Fruit fly (Drosophila melanogaster) whole organism, embryonic: ENCODE results near the gene CG10353.

Experiments
- Aef1 ChIP-seq: fragments of 200-800 bp; sonication (Bioruptor generic); IDR thresholded peaks from 3 replicates; pipeline ENCODE4 v1.3.6; 2022; ENCODE audit warnings: missing biosample characterization, missing genetic modification characterization
- BEAF-32 ChIP-seq: fragments of 200-800 bp; sonication (Bioruptor generic); optimal IDR thresholded peaks from 3 replicates; lab custom pipeline; 2017; ENCODE audit warnings: missing biosample characterization, missing genetic modification characterization, mild to moderate bottlenecking, moderate library complexity, missing genetic modification reagents
- CG10543 ChIP-seq: fragments of 200-800 bp; sonication (Bioruptor generic); optimal IDR thresholded peaks from 3 replicates; lab custom pipeline; 2017; ENCODE audit warnings: missing biosample characterization, mild to moderate bottlenecking, missing genetic modification characterization, moderate library complexity
- CG12299 ChIP-seq: fragments of 200-800 bp; sonication (Bioruptor generic); optimal IDR thresholded peaks from 2 replicates; lab custom pipeline; 2018; ENCODE audit warnings: missing biosample characterization, mild to moderate bottlenecking, missing genetic modification characterization
- CG15514 ChIP-seq: fragments of 200-800 bp; sonication (Bioruptor generic); optimal IDR thresholded peaks from 3 replicates; lab custom pipeline; 2017; ENCODE audit warnings: missing biosample characterization, missing genetic modification characterization, mild to moderate bottlenecking, moderate library complexity, missing genetic modification reagents
- CG15601 ChIP-seq: fragments of 200-800 bp; sonication (Bioruptor generic); optimal IDR thresholded peaks from 3 replicates; lab custom pipeline; 2019; ENCODE audit warnings: missing biosample characterization, mild to moderate bottlenecking, missing genetic modification characterization, moderate library complexity
- CG17385 ChIP-seq: fragments of 200-800 bp; sonication (Bioruptor generic); optimal IDR thresholded peaks from 3 replicates; lab custom pipeline; 2018; ENCODE audit warnings: missing biosample characterization, mild to moderate bottlenecking, missing genetic modification characterization
- CG18619 ChIP-seq: fragments of 200-800 bp; sonication (Bioruptor generic); optimal IDR thresholded peaks from 3 replicates; lab custom pipeline; 2017; ENCODE audit warnings: missing biosample characterization, mild to moderate bottlenecking, missing genetic modification characterization
- CG2678 ChIP-seq: fragments of 200-800 bp; sonication (Bioruptor generic); optimal IDR thresholded peaks from 3 replicates; lab custom pipeline; 2019; ENCODE audit warnings: missing biosample characterization, mild to moderate bottlenecking, missing genetic modification characterization, moderate library complexity
- CG30431 ChIP-seq: fragments of 200-800 bp; sonication (Bioruptor generic); optimal IDR thresholded peaks from 2 replicates; lab custom pipeline; 2017; ENCODE audit warnings: missing biosample characterization, missing genetic modification characterization
- CG31224 ChIP-seq: fragments of 200-800 bp; sonication (Bioruptor generic); IDR thresholded peaks from 2 replicates; pipeline ENCODE4 v1.3.6; 2022; ENCODE audit warnings: missing biosample characterization, missing genetic modification characterization
- CG33213 ChIP-seq: fragments of 200-800 bp; sonication (Bioruptor generic); optimal IDR thresholded peaks from 3 replicates; lab custom pipeline; 2016; ENCODE audit warnings: missing biosample characterization, missing genetic modification characterization
- CG6254 ChIP-seq: fragments of 200-800 bp; sonication (Bioruptor generic); optimal IDR thresholded peaks from 3 replicates; lab custom pipeline; 2017; ENCODE audit warnings: mild to moderate bottlenecking, missing biosample characterization, missing genetic modification reagents, missing genetic modification characterization
- CG6689 ChIP-seq: fragments of 200-800 bp; sonication (Bioruptor generic); IDR thresholded peaks from 2 replicates; pipeline ENCODE4 v1.3.6; 2022; ENCODE audit warnings: missing biosample characterization, missing genetic modification characterization
- CG8359 ChIP-seq: fragments of 200-800 bp; sonication (Bioruptor generic); optimal IDR thresholded peaks from 2 replicates; lab custom pipeline; 2017; ENCODE audit warnings: missing biosample characterization, mild to moderate bottlenecking, missing genetic modification characterization, borderline replicate concordance
- CG8924 ChIP-seq: fragments of 200-800 bp; optimal IDR thresholded peaks from 3 replicates; lab custom pipeline; 2019; ENCODE audit warnings: missing biosample characterization, mild to moderate bottlenecking, missing genetic modification characterization, moderate library complexity
- CG9215 ChIP-seq: fragments of 200-800 bp; sonication (Bioruptor generic); IDR thresholded peaks from 2 replicates; pipeline ENCODE4 v1.3.6; 2022; ENCODE audit warnings: missing biosample characterization, missing genetic modification characterization
- CG9437 ChIP-seq: fragments of 200-800 bp; sonication (Bioruptor generic); optimal IDR thresholded peaks from 2 replicates; lab custom pipeline; 2018; ENCODE audit warnings: missing biosample characterization, mild to moderate bottlenecking, missing genetic modification characterization
- Dad ChIP-seq: fragments of 200-800 bp; sonication (Bioruptor generic); optimal IDR thresholded peaks from 3 replicates; lab custom pipeline; 2016; ENCODE audit warnings: missing biosample characterization, missing genetic modification characterization
- Dll ChIP-seq: fragments of 200-800 bp; sonication (Bioruptor generic); IDR thresholded peaks from 4 replicates; pipeline ENCODE4 v1.3.6; 2022; ENCODE audit warnings: missing biosample characterization, missing genetic modification characterization; ENCODE audit not compliant: partially characterized antibody
- Fer3 ChIP-seq: fragments of 200-800 bp; sonication (Bioruptor generic); optimal IDR thresholded peaks from 2 replicates; lab custom pipeline; 2018; ENCODE audit warnings: missing biosample characterization, mild to moderate bottlenecking, missing genetic modification characterization, moderate library complexity
- Hr78 ChIP-seq, 2 experiments: fragments of 200-800 bp in 1 of 2; fragments of >200 bp in 1 of 2; sonication (Bioruptor generic) in 1 of 2; optimal IDR thresholded peaks; 2 replicates each; lab custom pipeline; 2017 to 2019; ENCODE audit warnings: missing biosample characterization in 2 of 2, missing genetic modification characterization in 2 of 2, mild to moderate bottlenecking in 1 of 2, moderate library complexity in 1 of 2
- MBD-R2 ChIP-seq: fragments of 200-800 bp; sonication (Bioruptor generic); IDR thresholded peaks from 2 replicates; pipeline ENCODE4 v1.3.6; 2022; ENCODE audit warnings: missing biosample characterization, missing genetic modification characterization
- Mad ChIP-seq: fragments of 200-800 bp; sonication (Bioruptor generic); optimal IDR thresholded peaks from 2 replicates; lab custom pipeline; 2016; ENCODE audit warnings: missing biosample characterization, missing genetic modification characterization
- Med ChIP-seq: fragments of 200-800 bp; sonication (Bioruptor generic); peaks from one replicate; lab custom pipeline; 2016; ENCODE audit warnings: missing biosample characterization, missing genetic modification characterization, mild to moderate bottlenecking, inconsistent platforms, moderate library complexity
- Optix ChIP-seq: fragments of 200-800 bp; sonication (Bioruptor generic); IDR thresholded peaks from 3 replicates; pipeline ENCODE4 v1.3.6; 2022; ENCODE audit warnings: missing biosample characterization, missing genetic modification characterization
- PHDP ChIP-seq: fragments of 200-800 bp; sonication (Bioruptor generic); optimal IDR thresholded peaks from 3 replicates; lab custom pipeline; 2018; ENCODE audit warnings: missing biosample characterization, mild to moderate bottlenecking, missing genetic modification characterization, moderate library complexity
- Stat92E ChIP-seq, 3 experiments: fragments of >200 bp in 2 of 3; fragments of 200-800 bp in 1 of 3; sonication (Bioruptor generic) in 1 of 3; optimal IDR thresholded peaks; 2 replicates each; lab custom pipeline; 2017 to 2019; ENCODE audit warnings: missing biosample characterization in 3 of 3, missing genetic modification characterization in 3 of 3, mild to moderate bottlenecking in 1 of 3, moderate library complexity in 1 of 3
- ab ChIP-seq: fragments of 200-800 bp; sonication (Bioruptor generic); optimal IDR thresholded peaks from 2 replicates; lab custom pipeline; 2016; ENCODE audit warnings: missing biosample characterization, missing genetic modification characterization
- ac ChIP-seq: fragments of 200-800 bp; sonication (Bioruptor generic); optimal IDR thresholded peaks from 3 replicates; lab custom pipeline; 2017; ENCODE audit warnings: missing biosample characterization, mild to moderate bottlenecking, missing genetic modification characterization
- chinmo ChIP-seq: fragments of 200-800 bp; sonication (Bioruptor generic); IDR thresholded peaks from 4 replicates; pipeline ENCODE4 v1.3.6; 2022; ENCODE audit warnings: missing biosample characterization, missing genetic modification characterization; ENCODE audit not compliant: partially characterized antibody
- crc ChIP-seq: fragments of 200-800 bp; sonication (Bioruptor generic); optimal IDR thresholded peaks from 2 replicates; lab custom pipeline; 2016; ENCODE audit warnings: missing biosample characterization, missing genetic modification characterization
- dmrt11E ChIP-seq: fragments of 200-800 bp; sonication (Bioruptor generic); optimal IDR thresholded peaks from 3 replicates; lab custom pipeline; 2018; ENCODE audit warnings: missing biosample characterization, mild to moderate bottlenecking, missing genetic modification characterization, moderate library complexity
- ems ChIP-seq: fragments of 200-800 bp; sonication (Bioruptor generic); optimal IDR thresholded peaks from 3 replicates; lab custom pipeline; 2016; ENCODE audit warnings: missing biosample characterization, missing genetic modification characterization
- en ChIP-seq: fragments of 200-800 bp; sonication (Bioruptor generic); optimal IDR thresholded peaks from 2 replicates; lab custom pipeline; 2016; ENCODE audit warnings: missing biosample characterization, missing genetic modification characterization
- fd102C ChIP-seq: fragments of 200-800 bp; sonication (Bioruptor generic); optimal IDR thresholded peaks from 2 replicates; lab custom pipeline; 2018; ENCODE audit warnings: missing biosample characterization, mild to moderate bottlenecking, missing genetic modification characterization, moderate library complexity
- ftz-f1 ChIP-seq: fragments of 200-800 bp; sonication (Bioruptor generic); optimal IDR thresholded peaks from 2 replicates; lab custom pipeline; 2016; ENCODE audit warnings: missing biosample characterization, missing genetic modification characterization
- hb ChIP-seq: fragments of 200-800 bp; sonication (Bioruptor generic); IDR thresholded peaks from 3 replicates; pipeline ENCODE4 v1.3.6; 2022; ENCODE audit warnings: missing biosample characterization, missing genetic modification characterization; ENCODE audit not compliant: partially characterized antibody
- kni ChIP-seq: fragments of 200-800 bp; sonication (Bioruptor generic); optimal IDR thresholded peaks from 3 replicates; lab custom pipeline; 2017; ENCODE audit warnings: mild to moderate bottlenecking, missing biosample characterization, missing genetic modification reagents, missing genetic modification characterization
- knrl ChIP-seq: fragments of 200-800 bp; sonication (Bioruptor generic); IDR thresholded peaks from 3 replicates; pipeline ENCODE4 v1.3.6; 2022; ENCODE audit warnings: missing biosample characterization, missing genetic modification characterization; ENCODE audit not compliant: partially characterized antibody
- mam ChIP-seq: fragments of 200-800 bp; sonication (Bioruptor generic); optimal IDR thresholded peaks from 3 replicates; lab custom pipeline; 2016; ENCODE audit warnings: missing biosample characterization, missing genetic modification characterization
- mirr ChIP-seq: fragments of 200-800 bp; sonication (Bioruptor generic); optimal IDR thresholded peaks from 3 replicates; lab custom pipeline; 2018; ENCODE audit warnings: missing biosample characterization, mild to moderate bottlenecking, missing genetic modification characterization
- pfk ChIP-seq: fragments of 200-800 bp; sonication (Bioruptor generic); optimal IDR thresholded peaks from 2 replicates; lab custom pipeline; 2018; ENCODE audit warnings: missing biosample characterization, mild to moderate bottlenecking, missing genetic modification characterization, moderate library complexity
- row ChIP-seq: fragments of 200-800 bp; sonication (Bioruptor generic); IDR thresholded peaks from 3 replicates; pipeline ENCODE4 v1.3.6; 2022; ENCODE audit warnings: missing biosample characterization, missing genetic modification characterization
- sens-2 ChIP-seq: fragments of 200-800 bp; sonication (Bioruptor generic); IDR thresholded peaks from 2 replicates; pipeline ENCODE4 v1.3.6; 2022; ENCODE audit warnings: missing biosample characterization, missing genetic modification characterization
- sisA ChIP-seq: fragments of 200-800 bp; sonication (Bioruptor generic); IDR thresholded peaks from 2 replicates; pipeline ENCODE4 v1.3.6; 2022; ENCODE audit warnings: missing biosample characterization, missing genetic modification characterization
- ttk ChIP-seq: fragments of 200-800 bp; sonication (Bioruptor generic); IDR thresholded peaks from 2 replicates; pipeline ENCODE4 v2.1.2; 2022; ENCODE audit warnings: missing biosample characterization, missing genetic modification characterization
- usp ChIP-seq: fragments of >200 bp; optimal IDR thresholded peaks from 2 replicates; lab custom pipeline; 2017; ENCODE audit warnings: missing biosample characterization, missing genetic modification characterization
- wor ChIP-seq: fragments of 200-800 bp; sonication (Bioruptor generic); IDR thresholded peaks from 2 replicates; pipeline ENCODE4 v1.3.6; 2022; ENCODE audit warnings: missing biosample characterization, missing genetic modification characterization
- z ChIP-seq: fragments of 200-800 bp; sonication (Bioruptor generic); IDR thresholded peaks from 3 replicates; pipeline ENCODE4 v1.3.6; 2022; ENCODE audit warnings: missing biosample characterization, missing genetic modification characterization

Gene CG10353

DNA sequence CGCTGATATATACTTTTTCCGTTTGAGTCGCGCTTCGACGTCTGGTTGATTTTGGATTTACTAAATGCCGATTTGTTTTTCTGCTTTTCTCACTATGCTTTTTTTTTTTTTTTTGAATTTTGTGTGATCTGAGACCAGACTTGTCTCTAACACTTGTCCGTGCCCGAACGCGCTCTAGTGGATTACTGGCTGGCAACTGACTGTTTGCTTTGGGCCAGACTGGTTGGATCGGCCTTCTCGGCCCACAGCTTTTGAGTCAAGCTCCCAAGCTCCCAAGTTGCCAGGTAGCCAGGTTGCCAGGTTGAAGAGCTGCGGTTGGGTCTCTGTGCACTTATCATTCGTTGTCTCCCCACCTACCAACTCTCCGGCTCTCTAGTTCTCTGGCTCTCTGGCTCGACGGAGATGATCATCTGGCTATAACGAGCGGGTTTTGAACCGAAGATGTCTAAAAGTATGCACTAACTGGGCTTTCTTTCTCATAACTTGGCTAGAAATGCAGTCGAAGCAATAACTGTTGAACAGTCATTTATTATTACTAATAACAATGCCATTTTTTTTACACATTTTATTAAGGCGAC, 30.2 kb upstream of the CG10353 start, which contains the start of gene pot (continued):
- TF ChIP-seq CG30431 (GFP tag; lab: Kevin White, UChicago): no peak
- TF ChIP-seq ftz-f1 (GFP tag; lab: Kevin White, UChicago): no peak
- TF ChIP-seq en (GFP tag; lab: Kevin White, UChicago): no peak
- no peak for TF ChIP-seq mirr
- TF ChIP-seq ab (GFP tag; lab: Kevin White, UChicago): no peak
- no peak for TF ChIP-seq hb (GFP tag; lab: Robert Waterston, UW)
- TF ChIP-seq row: peak; percentile 22; the same call in 1 of the 3 replicates
- no peak for TF ChIP-seq CG2678 (tag; lab: Kevin White, UChicago)
- no peak for TF ChIP-seq CG33213 (GFP tag; lab: Kevin White, UChicago)
- TF ChIP-seq CG8359: no peak
- peak; percentile 55 for TF ChIP-seq Med (GFP tag; lab: Kevin White, UChicago)
- no peak for TF ChIP-seq sens-2 (GFP tag; lab: Robert Waterston, UW)
- TF ChIP-seq CG6254 (GFP tag; lab: Kevin White, UChicago): no peak
- TF ChIP-seq CG31224 (GFP tag; lab: Robert Waterston, UW): no peak
- no peak for TF ChIP-seq CG6689
- TF ChIP-seq ttk (GFP tag; lab: Robert Waterston, UW): no peak
- no peak for TF ChIP-seq CG12299 (tag; lab: Kevin White, UChicago)
- TF ChIP-seq CG8924 (tag; lab: Kevin White, UChicago): no peak
- no peak for TF ChIP-seq Dll (GFP tag; lab: Robert Waterston, UW)
- TF ChIP-seq pfk (GFP tag; lab: Kevin White, UChicago): no peak
- no peak for TF ChIP-seq CG15514 (GFP tag; lab: Kevin White, UChicago)
- TF ChIP-seq CG10543 (GFP tag; lab: Kevin White, UChicago): peak; percentile 8
- TF ChIP-seq fd102C (GFP tag; lab: Kevin White, UChicago): no peak
- TF ChIP-seq dmrt11E: no peak
- no peak for TF ChIP-seq CG9437
- TF ChIP-seq z (GFP tag; lab: Robert Waterston, UW): 0 out of 3 replicates have a peak, but pooled peaks have one; percentile 18
- no peak for TF ChIP-seq Aef1
- no peak for TF ChIP-seq Optix (GFP tag; lab: Robert Waterston, UW)
- TF ChIP-seq chinmo (GFP tag; lab: Robert Waterston, UW): peak; percentile 71; the same call in 2 of the 4 replicates
- no peak for TF ChIP-seq MBD-R2 (GFP tag; lab: Robert Waterston, UW)
- no peak for TF ChIP-seq CG9215 (GFP tag; lab: Robert Waterston, UW)
- no peak for TF ChIP-seq CG18619 (GFP tag; lab: Kevin White, UChicago)
- TF ChIP-seq kni (GFP tag; lab: Kevin White, UChicago): no peak
- no peak for TF ChIP-seq CG15601 (tag; lab: Kevin White, UChicago)
- TF ChIP-seq crc (GFP tag; lab: Kevin White, UChicago): no peak
- TF ChIP-seq sisA (GFP tag; lab: Robert Waterston, UW): no peak
- no peak for TF ChIP-seq Stat92E (GFP tag; optimal IDR thresholded peaks at IDR 0.05; lab: Kevin White, UChicago)
- no peak for TF ChIP-seq Dad (GFP tag; lab: Kevin White, UChicago)
- TF ChIP-seq Hr78 (GFP tag; optimal IDR thresholded peaks at IDR 0.05; lab: Kevin White, UChicago): no peak
- TF ChIP-seq knrl: no peak
- TF ChIP-seq CG17385 (GFP tag; lab: Kevin White, UChicago): no peak
- TF ChIP-seq ems (GFP tag; lab: Kevin White, UChicago): no peak
- TF ChIP-seq wor: no peak
- no peak for TF ChIP-seq usp (GFP tag; lab: Kevin White, UChicago)
- no peak for TF ChIP-seq PHDP (tag; lab: Kevin White, UChicago)
- no peak for TF ChIP-seq Mad (GFP tag; lab: Kevin White, UChicago)
- no peak for TF ChIP-seq ac
- no peak for TF ChIP-seq mam
- TF ChIP-seq Fer3 (tag; lab: Kevin White, UChicago): no peak
- no peak for TF ChIP-seq BEAF-32 (GFP tag; lab: Kevin White, UChicago)
